Fruit fly (Drosophila melanogaster) whole organism, embryonic: ENCODE results near the gene Lsd-1.

Experiments used
- Ada2b ChIP-seq: fragments of 200-800 bp; sonication (Bioruptor generic); IDR thresholded peaks from 2 replicates; pipeline ENCODE4 v1.3.6; 2022; ENCODE audit warnings: missing biosample characterization, missing genetic modification characterization
- Aef1 ChIP-seq: fragments of 200-800 bp; sonication (Bioruptor generic); IDR thresholded peaks from 3 replicates; pipeline ENCODE4 v1.3.6; 2022; ENCODE audit warnings: missing biosample characterization, missing genetic modification characterization
- Bgb ChIP-seq: fragments of 200-800 bp; sonication (Bioruptor generic); IDR thresholded peaks from 2 replicates; pipeline ENCODE4 v1.3.6; 2022; ENCODE audit warnings: missing biosample characterization, missing genetic modification characterization; ENCODE audit not compliant: partially characterized antibody
- CG13287 ChIP-seq: fragments of 200-800 bp; sonication (Bioruptor generic); IDR thresholded peaks from 2 replicates; pipeline ENCODE4 v1.3.6; 2022; ENCODE audit warnings: missing biosample characterization, missing genetic modification characterization; ENCODE audit not compliant: partially characterized antibody
- CG15514 ChIP-seq: fragments of 200-800 bp; sonication (Bioruptor generic); optimal IDR thresholded peaks from 3 replicates; lab custom pipeline; 2017; ENCODE audit warnings: missing biosample characterization, missing genetic modification characterization, mild to moderate bottlenecking, moderate library complexity, missing genetic modification reagents
- CG18011 ChIP-seq: fragments of 200-800 bp; sonication (Bioruptor generic); optimal IDR thresholded peaks from 2 replicates; lab custom pipeline; 2017; ENCODE audit warnings: missing biosample characterization, missing genetic modification characterization, mild to moderate bottlenecking, moderate library complexity, missing genotype
- CG2678 ChIP-seq: fragments of 200-800 bp; sonication (Bioruptor generic); optimal IDR thresholded peaks from 3 replicates; lab custom pipeline; 2019; ENCODE audit warnings: missing biosample characterization, mild to moderate bottlenecking, missing genetic modification characterization, moderate library complexity
- CG3407 ChIP-seq: fragments of 200-800 bp; sonication (Bioruptor generic); optimal IDR thresholded peaks from 2 replicates; lab custom pipeline; 2018; ENCODE audit warnings: missing biosample characterization, mild to moderate bottlenecking, missing genetic modification characterization
- CG34376 ChIP-seq: fragments of 200-800 bp; sonication (Bioruptor generic); optimal IDR thresholded peaks from 2 replicates; lab custom pipeline; 2018; ENCODE audit warnings: missing biosample characterization, mild to moderate bottlenecking, missing genetic modification characterization
- CG7556 ChIP-seq: fragments of 200-800 bp; sonication (Bioruptor generic); optimal IDR thresholded peaks from 2 replicates; lab custom pipeline; 2017; ENCODE audit warnings: missing biosample characterization, mild to moderate bottlenecking, missing genetic modification characterization
- CG7786 ChIP-seq: fragments of 200-800 bp; sonication (Bioruptor generic); optimal IDR thresholded peaks from 2 replicates; lab custom pipeline; 2016; ENCODE audit warnings: missing biosample characterization, missing genetic modification characterization
- CG9817 ChIP-seq: fragments of 200-800 bp; sonication (Bioruptor generic); optimal IDR thresholded peaks from 2 replicates; lab custom pipeline; 2018; ENCODE audit warnings: missing biosample characterization, mild to moderate bottlenecking, missing genetic modification characterization, moderate library complexity
- Dp ChIP-seq: fragments of 200-800 bp; sonication (Bioruptor generic); optimal IDR thresholded peaks from 2 replicates; lab custom pipeline; 2018; ENCODE audit warnings: missing biosample characterization, mild to moderate bottlenecking, missing genetic modification characterization, moderate library complexity
- Dref ChIP-seq: fragments of 200-800 bp; sonication (Bioruptor generic); IDR thresholded peaks from 2 replicates; pipeline ENCODE4 v1.3.6; 2022; ENCODE audit warnings: missing biosample characterization, missing genetic modification characterization
- E2f2 ChIP-seq: fragments of 200-800 bp; sonication (Bioruptor generic); IDR thresholded peaks from 2 replicates; pipeline ENCODE4 v1.3.6; 2022; ENCODE audit warnings: missing biosample characterization, missing genetic modification characterization
- Fer2 ChIP-seq: fragments of 200-800 bp; sonication (Bioruptor generic); optimal IDR thresholded peaks from 2 replicates; lab custom pipeline; 2018; ENCODE audit warnings: missing biosample characterization, mild to moderate bottlenecking, missing genetic modification characterization, moderate library complexity
- Fer3 ChIP-seq: fragments of 200-800 bp; sonication (Bioruptor generic); optimal IDR thresholded peaks from 2 replicates; lab custom pipeline; 2018; ENCODE audit warnings: missing biosample characterization, mild to moderate bottlenecking, missing genetic modification characterization, moderate library complexity
- HLH3B ChIP-seq: fragments of 200-800 bp; sonication (Bioruptor generic); IDR thresholded peaks from 2 replicates; pipeline ENCODE4 v1.3.6; 2022; ENCODE audit warnings: missing biosample characterization, missing genetic modification characterization
- Hey ChIP-seq: fragments of 200-800 bp; sonication (Bioruptor generic); optimal IDR thresholded peaks from 3 replicates; lab custom pipeline; 2018; ENCODE audit warnings: missing biosample characterization, mild to moderate bottlenecking, missing genetic modification characterization
- HmgZ ChIP-seq: fragments of 200-800 bp; sonication (Bioruptor generic); optimal IDR thresholded peaks from 2 replicates; lab custom pipeline; 2018; ENCODE audit warnings: missing biosample characterization, mild to moderate bottlenecking, missing genetic modification characterization
- Jarid2 ChIP-seq: fragments of 200-800 bp; sonication (Bioruptor generic); optimal IDR thresholded peaks from 3 replicates; lab custom pipeline; 2017; ENCODE audit warnings: mild to moderate bottlenecking, missing biosample characterization, missing genetic modification reagents, missing genetic modification characterization
- Med ChIP-seq: fragments of 200-800 bp; sonication (Bioruptor generic); peaks from one replicate; lab custom pipeline; 2016; ENCODE audit warnings: missing biosample characterization, missing genetic modification characterization, mild to moderate bottlenecking, inconsistent platforms, moderate library complexity
- Pdp1 ChIP-seq, 2 experiments: fragments of 200-800 bp; sonication (Bioruptor generic); optimal IDR thresholded peaks; 3 replicates each; lab custom pipeline; 2016; ENCODE audit warnings: missing biosample characterization in 2 of 2, missing genetic modification characterization in 2 of 2, mild to moderate bottlenecking in 1 of 2, moderate library complexity in 1 of 2
- al ChIP-seq: fragments of 200-800 bp; sonication (Bioruptor generic); IDR thresholded peaks from 2 replicates; pipeline ENCODE4 v1.3.6; 2022; ENCODE audit warnings: missing biosample characterization, missing genetic modification characterization
- ara ChIP-seq: fragments of 200-800 bp; sonication (Bioruptor generic); IDR thresholded peaks from 2 replicates; pipeline ENCODE4 v1.3.6; 2022; ENCODE audit warnings: missing biosample characterization, missing genetic modification characterization
- ash1 ChIP-seq: fragments of 200-800 bp; sonication (Bioruptor generic); optimal IDR thresholded peaks from 2 replicates; lab custom pipeline; 2018; ENCODE audit warnings: missing biosample characterization, mild to moderate bottlenecking, missing genetic modification characterization
- chm ChIP-seq: fragments of 200-800 bp; sonication (Bioruptor generic); IDR thresholded peaks from 2 replicates; pipeline ENCODE4 v1.3.6; 2022; ENCODE audit warnings: missing biosample characterization, missing genetic modification characterization
- corto ChIP-seq: fragments of 200-800 bp; sonication (Bioruptor generic); optimal IDR thresholded peaks from 2 replicates; lab custom pipeline; 2016; ENCODE audit warnings: missing biosample characterization, mild to moderate bottlenecking, missing genetic modification characterization, moderate library complexity
- crol ChIP-seq: fragments of 200-800 bp; sonication (Bioruptor generic); IDR thresholded peaks from 2 replicates; pipeline ENCODE4 v1.3.6; 2022; ENCODE audit warnings: missing biosample characterization, missing genetic modification characterization
- dan ChIP-seq: fragments of 200-800 bp; sonication (Bioruptor generic); IDR thresholded peaks from 2 replicates; pipeline ENCODE4 v1.3.6; 2022; ENCODE audit warnings: missing biosample characterization, missing genetic modification characterization
- eve ChIP-seq, 2 experiments: fragments of >200 bp; optimal IDR thresholded peaks; 2 replicates each; lab custom pipeline; 2017; ENCODE audit warnings: missing biosample characterization in 2 of 2, missing genetic modification characterization in 2 of 2
- exex ChIP-seq: fragments of 200-800 bp; sonication (Bioruptor generic); optimal IDR thresholded peaks from 4 replicates; lab custom pipeline; 2018; ENCODE audit warnings: missing biosample characterization, mild to moderate bottlenecking, missing genetic modification characterization, moderate library complexity
- inv ChIP-seq: fragments of 200-800 bp; sonication (Bioruptor generic); IDR thresholded peaks from 2 replicates; pipeline ENCODE4 v1.3.6; 2022; ENCODE audit warnings: missing biosample characterization, missing genetic modification characterization; ENCODE audit not compliant: partially characterized antibody
- luna ChIP-seq: fragments of 200-800 bp; sonication (Bioruptor generic); optimal IDR thresholded peaks from 2 replicates; lab custom pipeline; 2016; ENCODE audit warnings: missing biosample characterization, missing genetic modification characterization
- nau ChIP-seq: fragments of 200-800 bp; sonication (Bioruptor generic); optimal IDR thresholded peaks from 3 replicates; lab custom pipeline; 2017; ENCODE audit warnings: missing biosample characterization, mild to moderate bottlenecking, missing genetic modification characterization, missing genetic modification reagents
- nerfin-2 ChIP-seq: fragments of 200-800 bp; sonication (Bioruptor generic); IDR thresholded peaks from 2 replicates; pipeline ENCODE4 v1.3.6; 2022; ENCODE audit warnings: missing biosample characterization, missing genetic modification characterization; ENCODE audit not compliant: partially characterized antibody
- otp ChIP-seq: fragments of 200-800 bp; sonication (Bioruptor generic); IDR thresholded peaks from 3 replicates; pipeline ENCODE4, ENCODE4 v1.3.6; 2022; ENCODE audit warnings: missing biosample characterization, missing genetic modification characterization
- pum ChIP-seq: fragments of 200-800 bp; sonication (Bioruptor generic); optimal IDR thresholded peaks from 2 replicates; lab custom pipeline; 2016; ENCODE audit warnings: missing biosample characterization, missing genetic modification characterization
- pzg ChIP-seq: fragments of 200-800 bp; sonication (Bioruptor generic); optimal IDR thresholded peaks from 3 replicates; lab custom pipeline; 2018; ENCODE audit warnings: missing biosample characterization, mild to moderate bottlenecking, missing genetic modification characterization, moderate library complexity
- scrt ChIP-seq: fragments of 200-800 bp; sonication (Bioruptor generic); optimal IDR thresholded peaks from 2 replicates; lab custom pipeline; 2018; ENCODE audit warnings: missing biosample characterization, mild to moderate bottlenecking, missing genetic modification characterization, moderate library complexity
- sens ChIP-seq: fragments of 200-800 bp; sonication (Bioruptor generic); peaks from one replicate; lab custom pipeline; 2016; ENCODE audit warnings: missing biosample characterization, missing genetic modification characterization
- sim ChIP-seq: fragments of 200-800 bp; sonication (Bioruptor generic); IDR thresholded peaks from 2 replicates; pipeline ENCODE4 v1.3.6; 2022; ENCODE audit warnings: missing biosample characterization, missing genetic modification characterization
- slbo ChIP-seq: fragments of 200-800 bp; sonication (Bioruptor generic); IDR thresholded peaks from 2 replicates; pipeline ENCODE4 v1.3.6; 2022; ENCODE audit warnings: missing biosample characterization, missing genetic modification characterization
- sob ChIP-seq: fragments of 200-800 bp; sonication (Bioruptor generic); IDR thresholded peaks from 2 replicates; pipeline ENCODE4 v1.3.6; 2022; ENCODE audit warnings: missing biosample characterization, missing genetic modification characterization
- sr ChIP-seq: fragments of 200-800 bp; sonication (Bioruptor generic); IDR thresholded peaks from 3 replicates; pipeline ENCODE4 v1.3.6; 2022; ENCODE audit warnings: missing biosample characterization, missing genetic modification characterization
- stwl ChIP-seq: fragments of 200-800 bp; sonication (Bioruptor generic); optimal IDR thresholded peaks from 3 replicates; lab custom pipeline; 2018; ENCODE audit warnings: missing biosample characterization, mild to moderate bottlenecking, missing genetic modification characterization, moderate library complexity

Lsd-1 gene

DNA sequence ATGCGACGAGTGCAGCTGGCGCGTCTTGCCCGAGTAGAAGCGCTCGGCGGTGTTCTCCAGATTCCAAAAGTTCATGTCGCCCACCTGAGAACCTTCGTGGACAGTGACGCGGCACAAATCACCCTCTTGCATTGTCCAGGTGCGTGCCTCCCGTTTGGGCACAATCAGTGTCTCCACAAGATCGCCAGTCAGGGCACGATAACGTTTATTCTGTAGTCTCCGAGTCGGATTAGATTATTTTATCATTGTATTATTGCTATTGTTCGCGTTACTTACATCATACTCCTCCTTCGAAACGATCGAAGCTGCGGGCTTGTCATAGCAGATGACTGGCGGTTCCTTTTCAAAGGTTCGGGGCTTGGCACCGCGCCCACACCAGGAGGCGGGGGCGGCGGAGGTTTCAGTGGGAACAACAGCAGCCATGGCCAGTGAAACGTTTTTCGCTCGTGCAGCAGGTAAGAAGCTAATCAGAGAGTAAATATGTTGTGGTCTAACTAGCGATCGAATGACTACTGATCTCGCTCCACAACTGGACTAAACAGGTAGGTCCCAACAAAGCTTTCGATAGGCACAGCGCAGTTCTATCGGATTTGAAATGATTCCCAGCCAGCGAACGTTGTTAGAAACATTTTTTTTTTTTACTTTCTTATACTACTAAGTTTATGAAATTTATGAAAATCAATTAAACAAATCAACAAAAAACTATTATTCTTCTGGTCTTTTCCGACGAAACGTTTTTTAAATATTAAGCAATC, 10.1 kb downstream of the Lsd-1 start, which contains the start of gene CG10208 (continued):
- no peak for TF ChIP-seq CG3407 (GFP tag; lab: Kevin White, UChicago)
- TF ChIP-seq Fer2 (tag; lab: Kevin White, UChicago), result no peak
- peak; percentile 31; the same call in 1 of the 2 replicates for TF ChIP-seq slbo (GFP tag; lab: Robert Waterston, UW)
- no peak for TF ChIP-seq sob
- no peak for TF ChIP-seq CG2678
- no peak for TF ChIP-seq luna (GFP tag; lab: Kevin White, UChicago)
- peak; percentile 3 for TF ChIP-seq HmgZ
- TF ChIP-seq Jarid2, result peak; percentile 15
- no peak for TF ChIP-seq CG18011
- TF ChIP-seq E2f2, result peak; percentile 68
- TF ChIP-seq Dp (GFP tag; lab: Kevin White, UChicago), result peak; percentile 59
- TF ChIP-seq corto, result no peak
- TF ChIP-seq otp, result no peak
- TF ChIP-seq CG15514 (GFP tag; lab: Kevin White, UChicago), result peak; percentile 37
- peak; percentile 55 for TF ChIP-seq Dref
- TF ChIP-seq chm (GFP tag; lab: Robert Waterston, UW), result 0 out of 2 replicates have a peak, but pooled peaks have one; percentile 7
- no peak for TF ChIP-seq CG9817
- peak in 1 of 2 experiments; percentile 64 for TF ChIP-seq Pdp1 (GFP tag; optimal IDR thresholded peaks at IDR 0.05; lab: Kevin White, UChicago)
- TF ChIP-seq CG34376 (GFP tag; lab: Kevin White, UChicago), result peak; percentile 26
- peak; percentile 18 for TF ChIP-seq pzg
- TF ChIP-seq Ada2b (GFP tag; lab: Robert Waterston, UW), result no peak
- no peak for TF ChIP-seq scrt (GFP tag; lab: Kevin White, UChicago)
- TF ChIP-seq CG7556 (GFP tag; lab: Kevin White, UChicago), result no peak
- no peak for TF ChIP-seq al
- no peak for TF ChIP-seq crol
- TF ChIP-seq Aef1, result no peak
- no peak for TF ChIP-seq inv (GFP tag; lab: Robert Waterston, UW)
- peak; percentile 30; the same call in 1 of the 2 replicates for TF ChIP-seq CG13287
- TF ChIP-seq sens (GFP tag; lab: Kevin White, UChicago), result no peak
- TF ChIP-seq HLH3B (GFP tag; lab: Robert Waterston, UW), result no peak
- TF ChIP-seq nerfin-2, result no peak
- TF ChIP-seq Med (GFP tag; lab: Kevin White, UChicago), result peak; percentile 54
- no peak for TF ChIP-seq pum
- no peak for TF ChIP-seq dan (GFP tag; lab: Robert Waterston, UW)
- TF ChIP-seq sr (GFP tag; lab: Robert Waterston, UW), result 0 out of 3 replicates have a peak, but pooled peaks have one; percentile 36
- TF ChIP-seq Fer3 (tag; lab: Kevin White, UChicago), result no peak
- TF ChIP-seq nau (GFP tag; lab: Kevin White, UChicago), result no peak
- peak; percentile 22 for TF ChIP-seq exex
- peak; percentile 39; the same call in 1 of the 2 replicates for TF ChIP-seq Bgb (GFP tag; lab: Robert Waterston, UW)
- no peak for TF ChIP-seq ash1 (GFP tag; lab: Kevin White, UChicago)
- peak; percentile 86 for TF ChIP-seq Hey
- no peak for TF ChIP-seq eve (GFP tag; optimal IDR thresholded peaks at IDR 0.05; lab: Kevin White, UChicago)
- no peak for TF ChIP-seq sim (GFP tag; lab: Robert Waterston, UW)
- TF ChIP-seq CG7786 (GFP tag; lab: Kevin White, UChicago), result no peak
- no peak for TF ChIP-seq ara
- TF ChIP-seq stwl (tag; lab: Kevin White, UChicago), result no peak
